Worm (Caenorhabditis elegans): Measurements from ENCODE around the gene Y38C1AA.19.

- TF ChIP-seq Y55F3AM.14 (GFP tag; optimal IDR thresholded peaks at IDR 0.05) = no peak
- TF ChIP-seq unc-55 (GFP tag; optimal IDR thresholded peaks at IDR 0.05) = no peak
- no peak for TF ChIP-seq blmp-1 (tag; optimal IDR thresholded peaks at IDR 0.05; ENCODE audit: insufficient read depth)
- no peak for TF ChIP-seq egl-27 (tag; optimal IDR thresholded peaks at IDR 0.05)
- TF ChIP-seq aly-2 (tag; optimal IDR thresholded peaks at IDR 0.05) = no peak
- no peak for TF ChIP-seq nhr-11 (tag; optimal IDR thresholded peaks at IDR 0.05)
- TF ChIP-seq fos-1 (tag; optimal IDR thresholded peaks at IDR 0.05) = no peak
- no peak for TF ChIP-seq R02D3.7 (tag; optimal IDR thresholded peaks at IDR 0.05)
- no peak for TF ChIP-seq mab-5 (tag; optimal IDR thresholded peaks at IDR 0.05)
- TF ChIP-seq snpc-4 (tag; optimal IDR thresholded peaks at IDR 0.05) = no peak
- no peak for TF ChIP-seq F13H6.1 (tag; optimal IDR thresholded peaks at IDR 0.05)
- TF ChIP-seq lin-39 (tag; optimal IDR thresholded peaks at IDR 0.05) = no peak
Observed at ce11 chrIV:149794-150193, 10.2 kb upstream of the Y38C1AA.19 start.

Data from whole organism, L2 larva.